Worm (Caenorhabditis elegans): Measurements from ENCODE around the gene daf-42.

daf-42 gene

ce11 chrIV:7312620-7313194 lies 33.9 kb downstream of the daf-42 start:
- TF ChIP-seq nhr-129 (tag; optimal IDR thresholded peaks at IDR 0.05) (no peak), unc-55 (GFP tag; optimal IDR thresholded peaks at IDR 0.05) (no peak), lin-11 (tag; optimal IDR thresholded peaks at IDR 0.05) (no peak)

ce11 chrIV:7310842-7311241 lies 35.8 kb downstream of the daf-42 start:
- TF ChIP-seq elt-3 (tag; optimal IDR thresholded peaks at IDR 0.05): no peak
- TF ChIP-seq unc-62 (GFP tag; optimal IDR thresholded peaks at IDR 0.05): no peak
- no peak for TF ChIP-seq lin-39 (tag; optimal IDR thresholded peaks at IDR 0.05)
- TF ChIP-seq unc-55 (GFP tag; optimal IDR thresholded peaks at IDR 0.05): no peak
- TF ChIP-seq ztf-11 (tag; optimal IDR thresholded peaks at IDR 0.05): no peak
- TF ChIP-seq aly-2 (tag; optimal IDR thresholded peaks at IDR 0.05): no peak

- TF ChIP-seq blmp-1 (tag; optimal IDR thresholded peaks at IDR 0.05; ENCODE audit: insufficient read depth) (no peak), sma-9 (GFP tag; optimal IDR thresholded peaks at IDR 0.05) (no peak), sma-9 (tag; optimal IDR thresholded peaks at IDR 0.05) (no peak), nhr-129 (tag; optimal IDR thresholded peaks at IDR 0.05) (no peak), ama-1 (optimal IDR thresholded peaks at IDR 0.05) (no peak), Y55F3AM.14 (GFP tag; optimal IDR thresholded peaks at IDR 0.05) (peak; percentile 3), nhr-6 (tag; optimal IDR thresholded peaks at IDR 0.05) (no peak), ZK546.5 (tag; optimal IDR thresholded peaks at IDR 0.05) (no peak), mbf-1 (tag; optimal IDR thresholded peaks at IDR 0.05) (no peak)
Observed at ce11 chrIV:7310410-7310809, 36.2 kb downstream of the daf-42 start, which contains the start of gene grl-4. grl-4 (minus strand) TSS chrIV:7310760.

- TF ChIP-seq unc-39 (tag; optimal IDR thresholded peaks at IDR 0.05) (no peak), nhr-25 (tag; optimal IDR thresholded peaks at IDR 0.05) (peak; percentile 65), nhr-129 (tag; optimal IDR thresholded peaks at IDR 0.05) (no peak), crh-2 (tag; optimal IDR thresholded peaks at IDR 0.05) (peak; percentile 19), F13H6.1 (tag; optimal IDR thresholded peaks at IDR 0.05) (no peak), sma-9 (GFP tag; optimal IDR thresholded peaks at IDR 0.05) (no peak), sma-9 (tag; optimal IDR thresholded peaks at IDR 0.05) (no peak), nhr-6 (tag; optimal IDR thresholded peaks at IDR 0.05) (no peak), aly-2 (tag; optimal IDR thresholded peaks at IDR 0.05) (no peak)
Observed at ce11 chrIV:7309678-7310077, 37.0 kb downstream of the daf-42 start.

DNA sequence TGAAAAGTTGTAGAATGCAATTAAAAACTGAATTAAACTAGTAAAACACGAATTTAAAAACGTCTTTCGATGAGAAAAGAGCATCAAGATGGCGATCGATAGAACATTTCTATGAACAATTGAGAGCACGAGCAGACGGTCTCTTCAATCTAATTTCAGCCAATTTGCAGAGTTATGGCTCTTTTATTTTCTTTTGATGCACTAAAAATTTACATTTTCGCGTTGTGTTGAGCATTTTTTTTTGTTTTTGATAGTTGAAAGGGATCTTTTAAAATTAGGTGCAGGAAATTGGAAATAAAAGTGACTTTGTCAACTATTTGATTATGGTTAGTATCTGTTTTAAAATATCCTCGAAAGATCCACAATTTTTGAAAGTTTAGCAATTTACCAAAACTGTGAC lies 37.7 kb downstream of the daf-42 start, which contains the start of gene F42C5.6:
Gene F42C5.6 (minus strand): TSS at position 101 of the 400 bp plus-strand sequence.
- no peak for TF ChIP-seq nhr-6 (tag; optimal IDR thresholded peaks at IDR 0.05)
- TF ChIP-seq gmeb-1 (tag; optimal IDR thresholded peaks at IDR 0.05): no peak

DNA sequence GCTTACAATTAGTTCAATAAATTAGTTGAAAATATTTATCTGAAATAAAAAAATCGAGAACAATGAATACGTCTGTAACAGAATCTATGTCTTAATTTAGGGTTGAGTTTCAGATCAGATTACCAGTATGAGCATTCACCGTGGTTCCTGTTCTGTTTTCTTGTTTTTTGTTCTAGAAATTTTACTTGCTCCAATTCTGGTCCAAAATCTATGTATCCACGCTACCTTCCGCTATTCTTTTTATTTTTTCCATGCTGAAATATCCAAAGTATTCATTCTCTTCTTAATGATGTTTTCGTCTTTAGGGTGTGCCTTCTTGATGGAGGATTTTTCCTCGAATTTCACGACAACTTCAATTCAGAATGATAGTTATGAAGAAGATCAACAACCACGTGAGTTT lies 41.3 kb downstream of the daf-42 start, which contains the start of gene npr-27:
Gene npr-27 (plus strand): TSS at position 301 of the 400 bp plus-strand sequence.
- TF ChIP-seq aly-2 (tag; optimal IDR thresholded peaks at IDR 0.05): no peak
- no peak for TF ChIP-seq fos-1 (tag; optimal IDR thresholded peaks at IDR 0.05)
- TF ChIP-seq ceh-16 (tag; optimal IDR thresholded peaks at IDR 0.05): no peak
- TF ChIP-seq nhr-6 (tag; optimal IDR thresholded peaks at IDR 0.05): no peak
- TF ChIP-seq sma-3 (GFP tag; optimal IDR thresholded peaks at IDR 0.05): no peak
- TF ChIP-seq snpc-4 (tag; optimal IDR thresholded peaks at IDR 0.05): no peak
- TF ChIP-seq unc-55 (GFP tag; optimal IDR thresholded peaks at IDR 0.05): no peak
- TF ChIP-seq nhr-23 (tag; optimal IDR thresholded peaks at IDR 0.05): no peak
- TF ChIP-seq nhr-25 (tag; optimal IDR thresholded peaks at IDR 0.05): no peak
- no peak for TF ChIP-seq alr-1 (tag; optimal IDR thresholded peaks at IDR 0.05)
- no peak for TF ChIP-seq lin-11 (tag; optimal IDR thresholded peaks at IDR 0.05)
- no peak for TF ChIP-seq elt-3 (tag; optimal IDR thresholded peaks at IDR 0.05)
- TF ChIP-seq C34F6.9 (tag; optimal IDR thresholded peaks at IDR 0.05): no peak
- no peak for TF ChIP-seq Y55F3AM.14 (GFP tag; optimal IDR thresholded peaks at IDR 0.05)
- TF ChIP-seq zag-1 (tag; optimal IDR thresholded peaks at IDR 0.05): no peak

ce11 chrIV:7301481-7301880 lies 45.2 kb downstream of the daf-42 start:
- TF ChIP-seq blmp-1 (tag; optimal IDR thresholded peaks at IDR 0.05; ENCODE audit: insufficient read depth) (no peak), gmeb-1 (tag; optimal IDR thresholded peaks at IDR 0.05) (no peak), nhr-6 (tag; optimal IDR thresholded peaks at IDR 0.05) (no peak), nhr-129 (tag; optimal IDR thresholded peaks at IDR 0.05) (no peak), nhr-25 (tag; optimal IDR thresholded peaks at IDR 0.05) (no peak), nhr-77 (tag; optimal IDR thresholded peaks at IDR 0.05) (no peak), F13H6.1 (tag; optimal IDR thresholded peaks at IDR 0.05) (no peak), ceh-16 (tag; optimal IDR thresholded peaks at IDR 0.05) (no peak), zag-1 (tag; optimal IDR thresholded peaks at IDR 0.05) (no peak), lin-11 (tag; optimal IDR thresholded peaks at IDR 0.05) (no peak), egl-27 (tag; optimal IDR thresholded peaks at IDR 0.05) (no peak), fos-1 (tag; optimal IDR thresholded peaks at IDR 0.05) (no peak), C34F6.9 (tag; optimal IDR thresholded peaks at IDR 0.05) (no peak), lin-39 (tag; optimal IDR thresholded peaks at IDR 0.05) (no peak), nhr-23 (tag; optimal IDR thresholded peaks at IDR 0.05) (no peak), unc-62 (GFP tag; optimal IDR thresholded peaks at IDR 0.05) (no peak)
